Worm (Caenorhabditis elegans) whole organism, mixed stage, embryonic: ENCODE results near the gene F39B3.3.

Source experiments
- ces-1 ChIP-seq: fragments of 150-350 bp; optimal IDR thresholded peaks from 2 replicates; lab custom pipeline; 2014; ENCODE audit warnings: missing biosample characterization, missing genetic modification reagents, missing genetic modification characterization
- elt-3 ChIP-seq: fragments of 150-350 bp; optimal IDR thresholded peaks from 2 replicates; lab custom pipeline; 2014; ENCODE audit warnings: missing biosample characterization, missing genetic modification characterization
- ham-2 ChIP-seq: fragments of 200-800 bp; sonication (Bioruptor generic); optimal IDR thresholded peaks from 2 replicates; lab custom pipeline; 2018; ENCODE audit warnings: mild to moderate bottlenecking, missing genetic modification characterization, missing compliant biosample characterization
- lin-13 ChIP-seq: fragments of 150-350 bp; optimal IDR thresholded peaks from 2 replicates; lab custom pipeline; 2014; ENCODE audit warnings: missing biosample characterization, missing genetic modification characterization
- nhr-12 ChIP-seq: fragments of 150-350 bp; optimal IDR thresholded peaks from 2 replicates; lab custom pipeline; 2014; ENCODE audit warnings: missing biosample characterization, missing genetic modification characterization
- snpc-4 ChIP-seq: fragments of 150-350 bp; optimal IDR thresholded peaks from 2 replicates; lab custom pipeline; 2014; ENCODE audit warnings: missing biosample characterization, missing genetic modification characterization
- unc-39 ChIP-seq: fragments of 150-350 bp; optimal IDR thresholded peaks from 2 replicates; lab custom pipeline; 2014; ENCODE audit warnings: missing biosample characterization, missing genetic modification characterization

- TF ChIP-seq ham-2 = no peak
- no peak for TF ChIP-seq nhr-12
- TF ChIP-seq ces-1 (GFP tag; lab: Kevin White, UChicago) = no peak
- no peak for TF ChIP-seq snpc-4 (tag; lab: Kevin White, UChicago)
- TF ChIP-seq lin-13 = no peak
- no peak for TF ChIP-seq elt-3 (tag; lab: Kevin White, UChicago)
- TF ChIP-seq unc-39 (tag; lab: Kevin White, UChicago) = no peak
Observed at ce11 chrX:17614245-17614644, 35.3 kb upstream of the F39B3.3 start, which contains the start of gene ncs-7.
